Fruit fly (Drosophila melanogaster): ENCODE results near the gene CG18599.

CG18599 gene

DNA sequence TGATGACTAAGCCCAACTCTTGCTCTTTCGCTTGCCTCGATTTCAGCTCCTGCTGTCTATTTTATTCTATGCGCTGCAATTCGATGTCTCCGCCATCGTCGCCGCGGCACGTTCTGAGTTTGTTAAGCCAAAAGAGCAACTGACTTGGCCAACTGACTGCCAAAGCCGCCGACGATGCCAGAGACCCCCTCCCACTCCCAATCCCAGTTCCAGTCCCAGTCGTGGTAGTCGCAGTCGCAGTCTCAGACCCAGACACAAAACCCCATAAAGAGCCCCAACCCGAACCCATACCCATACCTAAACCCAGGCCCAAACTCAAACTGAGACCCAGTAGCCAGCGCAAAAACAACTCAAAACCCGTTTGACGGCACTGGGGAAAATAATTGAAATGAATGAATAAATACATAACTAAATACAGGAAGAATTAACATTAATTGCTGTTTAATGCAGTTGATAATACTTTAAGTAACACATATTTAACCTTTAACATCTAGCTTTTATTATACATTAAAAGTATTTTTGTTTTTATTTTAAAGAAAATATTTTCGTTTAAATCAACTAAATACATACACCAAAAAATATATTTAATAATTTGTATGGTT, 43.3 kb downstream of the CG18599 start (continued):
- TF ChIP-seq zen (tag; optimal IDR thresholded peaks at IDR 0.05), result no peak
- TF ChIP-seq CG13775 (GFP tag; optimal IDR thresholded peaks at IDR 0.05), result peak; percentile 49
- no peak for TF ChIP-seq CG18262 (tag; optimal IDR thresholded peaks at IDR 0.05)
- no peak for TF ChIP-seq fu2 (GFP tag; optimal IDR thresholded peaks at IDR 0.05)
- peak; percentile 35; the same call in 1 of the 2 replicates for TF ChIP-seq NFAT (GFP tag; IDR thresholded peaks at IDR 0.05)
- TF ChIP-seq CG6272 (GFP tag; IDR thresholded peaks at IDR 0.05), result 0 out of 2 replicates have a peak, but pooled peaks have one; percentile 19
- TF ChIP-seq CG1832 (GFP tag; optimal IDR thresholded peaks at IDR 0.05), result no peak
- no peak for TF ChIP-seq CG14860 (GFP tag; IDR thresholded peaks at IDR 0.05; ENCODE audit: partially characterized antibody)
- TF ChIP-seq CG17802 (tag; optimal IDR thresholded peaks at IDR 0.05), result no peak
- no peak for TF ChIP-seq CG9817 (tag; optimal IDR thresholded peaks at IDR 0.05)
- no peak for TF ChIP-seq CG11093 (GFP tag; IDR thresholded peaks at IDR 0.05)
- TF ChIP-seq CG5953 (GFP tag; IDR thresholded peaks at IDR 0.05), result no peak
- TF ChIP-seq CrebB (tag; optimal IDR thresholded peaks at IDR 0.05), result no peak
- peak; percentile 54; the same call in 1 of the 3 replicates for TF ChIP-seq Optix (GFP tag; IDR thresholded peaks at IDR 0.05)
- no peak for TF ChIP-seq Lpt (GFP tag; optimal IDR thresholded peaks at IDR 0.05)
- TF ChIP-seq TFAM (GFP tag; optimal IDR thresholded peaks at IDR 0.05), result no peak
- no peak for TF ChIP-seq al (GFP tag; IDR thresholded peaks at IDR 0.05)
- no peak for TF ChIP-seq CG31224 (GFP tag; IDR thresholded peaks at IDR 0.05)
- TF ChIP-seq CG1647 (GFP tag; optimal IDR thresholded peaks at IDR 0.05), result no peak
- no peak for TF ChIP-seq klu (GFP tag; IDR thresholded peaks at IDR 0.05)
- TF ChIP-seq caup (GFP tag; optimal IDR thresholded peaks at IDR 0.05; ENCODE audit: severe bottlenecking), result no peak
- no peak for TF ChIP-seq CG3407 (GFP tag; optimal IDR thresholded peaks at IDR 0.05)
- peak; percentile 68 for TF ChIP-seq nmo (GFP tag; optimal IDR thresholded peaks at IDR 0.05)
- no peak for TF ChIP-seq chif (GFP tag; optimal IDR thresholded peaks at IDR 0.05)
- TF ChIP-seq CG15073 (GFP tag; optimal IDR thresholded peaks at IDR 0.05), result no peak
- peak; percentile 66 for TF ChIP-seq dmrt99B (tag; optimal IDR thresholded peaks at IDR 0.05)
- no peak for TF ChIP-seq HLHmδ (GFP tag; optimal IDR thresholded peaks at IDR 0.05)
- TF ChIP-seq CG2712 (tag; optimal IDR thresholded peaks at IDR 0.05), result no peak
- TF ChIP-seq CG1233 (GFP tag; optimal IDR thresholded peaks at IDR 0.05), result no peak
- no peak for TF ChIP-seq tx (GFP tag; optimal IDR thresholded peaks at IDR 0.05)
- TF ChIP-seq az2 (GFP tag; optimal IDR thresholded peaks at IDR 0.05), result peak; percentile 44
- TF ChIP-seq CG11456 (GFP tag; IDR thresholded peaks at IDR 0.05), result no peak
- no peak for TF ChIP-seq CG2199 (GFP tag; IDR thresholded peaks at IDR 0.05)
- no peak for TF ChIP-seq sna (GFP tag; IDR thresholded peaks at IDR 0.05; ENCODE audit: partially characterized antibody)
- no peak for TF ChIP-seq Nf-YA (GFP tag; IDR thresholded peaks at IDR 0.05)
- no peak for TF ChIP-seq CG6175 (GFP tag; IDR thresholded peaks at IDR 0.05)
- TF ChIP-seq Hmr (GFP tag; optimal IDR thresholded peaks at IDR 0.05), result peak; percentile 23
- no peak for TF ChIP-seq gem (tag; optimal IDR thresholded peaks at IDR 0.05)
- TF ChIP-seq lmd (GFP tag; IDR thresholded peaks at IDR 0.05), result no peak
- peak; percentile 12 for TF ChIP-seq Jarid2 (GFP tag; optimal IDR thresholded peaks at IDR 0.05)
- TF ChIP-seq Rfx (GFP tag; IDR thresholded peaks at IDR 0.05), result peak; percentile 30; the same call in 1 of the 2 replicates
- TF ChIP-seq slp2 (GFP tag; optimal IDR thresholded peaks at IDR 0.05), result no peak
- no peak for TF ChIP-seq hkb (optimal IDR thresholded peaks at IDR 0.05)
- no peak for TF ChIP-seq hkb (GFP tag; IDR thresholded peaks at IDR 0.05)
- TF ChIP-seq CG34224 (GFP tag; IDR thresholded peaks at IDR 0.05; ENCODE audit: partially characterized antibody), result peak; percentile 29; the same call in 1 of the 3 replicates
- TF ChIP-seq CG6689 (GFP tag; IDR thresholded peaks at IDR 0.05), result peak; percentile 70; the same call in 1 of the 2 replicates
- TF ChIP-seq dpn (GFP tag; optimal IDR thresholded peaks at IDR 0.05), result no peak
- no peak for TF ChIP-seq mirr (GFP tag; optimal IDR thresholded peaks at IDR 0.05)

Data from whole organism, embryonic.